Fruit fly (Drosophila melanogaster): ENCODE results near the gene Keap1.
A peak's percentile ranks its signal among the peaks of the same experiment; 100 is the strongest.

Keap1 gene

dm6 chr3R:17056183-17056904, 23.4 kb downstream of the Keap1 start:
- TF ChIP-seq CG8290 (GFP tag; optimal IDR thresholded peaks at IDR 0.05) (no peak), CG8290 (tag; optimal IDR thresholded peaks at IDR 0.05) (peak in 1 of 2 experiments; percentile 36), Atf6 (GFP tag; IDR thresholded peaks at IDR 0.05) (peak; percentile 50), crc (GFP tag; optimal IDR thresholded peaks at IDR 0.05) (no peak), CG9609 (GFP tag; optimal IDR thresholded peaks at IDR 0.05) (no peak), CG6813 (GFP tag; optimal IDR thresholded peaks at IDR 0.05) (no peak), CG2120 (GFP tag; optimal IDR thresholded peaks at IDR 0.05) (peak; percentile 15), Hand (GFP tag; optimal IDR thresholded peaks at IDR 0.05) (no peak), ftz-f1 (GFP tag; optimal IDR thresholded peaks at IDR 0.05) (peak; percentile 86), ham (GFP tag; IDR thresholded peaks at IDR 0.05) (no peak), fd64A (GFP tag; optimal IDR thresholded peaks at IDR 0.05) (no peak), sob (GFP tag; IDR thresholded peaks at IDR 0.05) (peak; percentile 16; the same call in 1 of the 2 replicates), knrl (GFP tag; IDR thresholded peaks at IDR 0.05; ENCODE audit: partially characterized antibody) (no peak), CG12769 (tag; optimal IDR thresholded peaks at IDR 0.05) (peak; percentile 97), MBD-R2 (GFP tag; IDR thresholded peaks at IDR 0.05) (peak; percentile 22; the same call in 1 of the 2 replicates), gcm (GFP tag; optimal IDR thresholded peaks at IDR 0.05) (peak; percentile 53), salm (tag; optimal IDR thresholded peaks at IDR 0.05) (peak; percentile 13), CG10267 (tag; optimal IDR thresholded peaks at IDR 0.05) (no peak), CG31224 (GFP tag; IDR thresholded peaks at IDR 0.05) (no peak; the same call in 1 of the 2 replicates), mld (GFP tag; IDR thresholded peaks at IDR 0.05; ENCODE audit: partially characterized antibody) (peak; percentile 57; the same call in 1 of the 3 replicates), CG14860 (GFP tag; IDR thresholded peaks at IDR 0.05; ENCODE audit: partially characterized antibody) (0 out of 3 replicates have a peak, but pooled peaks have one; percentile 33), luna (GFP tag; optimal IDR thresholded peaks at IDR 0.05) (no peak), vvl (GFP tag; IDR thresholded peaks at IDR 0.05) (peak; percentile 42), crol (GFP tag; IDR thresholded peaks at IDR 0.05) (peak; percentile 99), row (GFP tag; IDR thresholded peaks at IDR 0.05) (no peak), Bdp1 (GFP tag; optimal IDR thresholded peaks at IDR 0.05) (peak; percentile 17), Dip3 (GFP tag; optimal IDR thresholded peaks at IDR 0.05) (peak; percentile 18), Meics (GFP tag; optimal IDR thresholded peaks at IDR 0.05) (no peak), slou (GFP tag; optimal IDR thresholded peaks at IDR 0.05) (no peak), CG5245 (GFP tag; optimal IDR thresholded peaks at IDR 0.05) (no peak), CG12104 (GFP tag; optimal IDR thresholded peaks at IDR 0.05) (no peak), Kr (GFP tag; optimal IDR thresholded peaks at IDR 0.05) (peak; percentile 34), zen (tag; optimal IDR thresholded peaks at IDR 0.05) (peak; percentile 81), twi (tag; optimal IDR thresholded peaks at IDR 0.05) (peak; percentile 59), CG2678 (tag; optimal IDR thresholded peaks at IDR 0.05) (peak; percentile 9), dm (GFP tag; optimal IDR thresholded peaks at IDR 0.05) (peak; percentile 47), CG15269 (tag; optimal IDR thresholded peaks at IDR 0.05) (peak; percentile 5), ind (GFP tag; optimal IDR thresholded peaks at IDR 0.05) (no peak), CG1233 (GFP tag; optimal IDR thresholded peaks at IDR 0.05) (peak; percentile 16), ash1 (GFP tag; optimal IDR thresholded peaks at IDR 0.05) (peak; percentile 32), pfk (GFP tag; optimal IDR thresholded peaks at IDR 0.05) (peak; percentile 96), nom (GFP tag; optimal IDR thresholded peaks at IDR 0.05) (peak; percentile 76), otp (GFP tag; IDR thresholded peaks at IDR 0.05) (peak; percentile 74), onecut (GFP tag; IDR thresholded peaks at IDR 0.05) (peak; percentile 21; the same call in 1 of the 2 replicates), nmo (GFP tag; optimal IDR thresholded peaks at IDR 0.05) (peak; percentile 51), B-H2 (GFP tag; optimal IDR thresholded peaks at IDR 0.05) (peak; percentile 24), CG10274 (GFP tag; optimal IDR thresholded peaks at IDR 0.05) (no peak), CG8478 (optimal IDR thresholded peaks at IDR 0.05) (peak; percentile 93), Xbp1 (GFP tag; optimal IDR thresholded peaks at IDR 0.05) (no peak), CG7987 (GFP tag; optimal IDR thresholded peaks at IDR 0.05) (peak; percentile 34)

Data from whole organism, embryonic.